Worm (Caenorhabditis elegans) whole organism, L1 larva: ENCODE results near the gene T24H10.4.

Source experiments
- C04F5.9 ChIP-seq: sonication (generic microtip); optimal IDR thresholded peaks from 2 replicates; lab custom pipeline; 2016; ENCODE audit warnings: missing genetic modification characterization, missing compliant biosample characterization
- C16A3.4 ChIP-seq: fragments of 150-350 bp; optimal IDR thresholded peaks from 2 replicates; lab custom pipeline; 2014; ENCODE audit warnings: missing biosample characterization, missing genetic modification characterization
- Y116A8C.19 ChIP-seq: sonication (generic microtip); optimal IDR thresholded peaks from 2 replicates; lab custom pipeline; 2016; ENCODE audit warnings: missing compliant biosample characterization, missing genetic modification characterization, borderline replicate concordance
- aly-2 ChIP-seq: fragments of 150-350 bp; optimal IDR thresholded peaks from 2 replicates; lab custom pipeline; 2014; ENCODE audit warnings: missing biosample characterization, missing genetic modification characterization
- ama-1 ChIP-seq: fragments of 150-350 bp; optimal IDR thresholded peaks from 2 replicates; lab custom pipeline; 2014
- blmp-1 ChIP-seq: fragments of 150-350 bp; optimal IDR thresholded peaks from 2 replicates; lab custom pipeline; 2014; ENCODE audit warnings: missing biosample characterization, missing genetic modification characterization
- ceh-82 ChIP-seq, 3 experiments: fragments of 150-350 bp in 1 of 3; sonication (generic microtip) in 2 of 3; optimal IDR thresholded peaks; 2 replicates each; lab custom pipeline; 2014 to 2017; ENCODE audit warnings: missing biosample characterization in 3 of 3, missing genetic modification characterization in 3 of 3
- ces-1 ChIP-seq: fragments of 150-350 bp; optimal IDR thresholded peaks from 2 replicates; lab custom pipeline; 2014; ENCODE audit warnings: missing biosample characterization, missing genetic modification reagents, missing genetic modification characterization
- dpl-1 ChIP-seq, 3 experiments: fragments of 150-350 bp in 2 of 3; sonication (generic microtip) in 1 of 3; optimal IDR thresholded peaks; 2 replicates each; lab custom pipeline; 2014 to 2017; ENCODE audit warnings: missing biosample characterization in 3 of 3, missing genetic modification characterization in 3 of 3, missing genetic modification reagents in 3 of 3
- egl-13 ChIP-seq: sonication (generic microtip); optimal IDR thresholded peaks from 2 replicates; lab custom pipeline; 2016; ENCODE audit warnings: missing genotype, missing genetic modification reagents, missing genetic modification characterization, missing compliant biosample characterization
- egl-27 ChIP-seq, 2 experiments: fragments of 150-350 bp in 1 of 2; sonication (generic microtip); optimal IDR thresholded peaks; 3 replicates each; lab custom pipeline; 2017 to 2018; ENCODE audit warnings: missing biosample characterization in 2 of 2, missing genetic modification characterization in 2 of 2, missing genetic modification reagents in 2 of 2
- elt-3 ChIP-seq, 6 experiments: fragments of 150-350 bp in 1 of 6; sonication (generic microtip); optimal IDR thresholded peaks; 2 replicates each; lab custom pipeline; 2017 to 2018; ENCODE audit warnings: missing biosample characterization in 6 of 6, missing genetic modification characterization in 6 of 6, inconsistent platforms in 1 of 6
- ets-5 ChIP-seq: fragments of 200-800 bp; sonication (Bioruptor generic); IDR thresholded peaks from 2 replicates; pipeline ENCODE4 v1.3.6; 2022; ENCODE audit warnings: missing genetic modification characterization, missing compliant biosample characterization
- fkh-10 ChIP-seq: sonication (generic microtip); optimal IDR thresholded peaks from 2 replicates; lab custom pipeline; 2017; ENCODE audit warnings: missing biosample characterization, missing genetic modification reagents, missing genetic modification characterization
- fkh-8 ChIP-seq: sonication (generic microtip); optimal IDR thresholded peaks from 2 replicates; lab custom pipeline; 2016; ENCODE audit warnings: mild to moderate bottlenecking, missing genetic modification characterization, missing compliant biosample characterization
- grh-1 ChIP-seq: fragments of 200-800 bp; sonication (Bioruptor generic); IDR thresholded peaks from 2 replicates; pipeline ENCODE4 v1.3.6; 2022; ENCODE audit warnings: missing genetic modification reagents, missing genetic modification characterization, missing compliant biosample characterization
- hlh-4 ChIP-seq: sonication (generic microtip); optimal IDR thresholded peaks from 2 replicates; lab custom pipeline; 2016; ENCODE audit warnings: mild to moderate bottlenecking, missing genetic modification characterization, missing compliant biosample characterization
- lin-14 ChIP-seq: fragments of 200-800 bp; sonication (Bioruptor generic); optimal IDR thresholded peaks from 2 replicates; lab custom pipeline; 2018; ENCODE audit warnings: mild to moderate bottlenecking, missing genetic modification characterization, moderate library complexity, missing compliant biosample characterization
- lin-15B ChIP-seq: fragments of 150-350 bp; sonication (generic microtip); optimal IDR thresholded peaks from 3 replicates; lab custom pipeline; 2014; ENCODE audit warnings: missing biosample characterization, missing genetic modification characterization
- lin-35 ChIP-seq, 2 experiments: fragments of 150-350 bp; optimal IDR thresholded peaks; 2 replicates each; lab custom pipeline; 2014; ENCODE audit warnings: missing biosample characterization in 2 of 2, missing genetic modification characterization in 2 of 2, missing genetic modification reagents in 2 of 2
- lin-39 ChIP-seq: fragments of 150-350 bp; optimal IDR thresholded peaks from 2 replicates; lab custom pipeline; 2014; ENCODE audit warnings: missing biosample characterization, missing genetic modification reagents, missing genetic modification characterization
- lir-3 ChIP-seq: sonication (generic microtip); optimal IDR thresholded peaks from 2 replicates; lab custom pipeline; 2016; ENCODE audit warnings: mild to moderate bottlenecking, missing genetic modification characterization, moderate library complexity, missing compliant biosample characterization; ENCODE audit not compliant: poor library complexity
- lsy-2 ChIP-seq, 2 experiments: fragments of 150-350 bp; optimal IDR thresholded peaks; 2 replicates each; lab custom pipeline; 2014; ENCODE audit warnings: missing biosample characterization in 2 of 2, missing genetic modification characterization in 2 of 2
- mdl-1 ChIP-seq, 2 experiments: fragments of 150-350 bp; optimal IDR thresholded peaks; 2 replicates each; lab custom pipeline; 2014 to 2017; ENCODE audit warnings: missing biosample characterization in 2 of 2, missing genetic modification characterization in 2 of 2, inconsistent platforms in 1 of 2
- mef-2 ChIP-seq: fragments of 150-350 bp; optimal IDR thresholded peaks from 2 replicates; lab custom pipeline; 2014; ENCODE audit warnings: missing biosample characterization, missing genetic modification characterization
- mep-1 ChIP-seq: fragments of 150-350 bp; optimal IDR thresholded peaks from 2 replicates; lab custom pipeline; 2014; ENCODE audit warnings: missing biosample characterization, missing genetic modification characterization
- nhr-12 ChIP-seq: sonication (generic microtip); optimal IDR thresholded peaks from 2 replicates; lab custom pipeline; 2017; ENCODE audit warnings: missing biosample characterization, missing genetic modification characterization
- nhr-20 ChIP-seq: sonication (generic microtip); optimal IDR thresholded peaks from 2 replicates; lab custom pipeline; 2016; ENCODE audit warnings: mild to moderate bottlenecking, missing genetic modification characterization, missing compliant biosample characterization
- nhr-28 ChIP-seq: fragments of 150-350 bp; optimal IDR thresholded peaks from 2 replicates; lab custom pipeline; 2014; ENCODE audit warnings: missing biosample characterization, missing genetic modification characterization
- nhr-76 ChIP-seq: sonication (generic microtip); optimal IDR thresholded peaks from 2 replicates; lab custom pipeline; 2017; ENCODE audit warnings: missing biosample characterization, missing genetic modification characterization
- nhr-85 ChIP-seq: sonication (generic microtip); peaks from one replicate; lab custom pipeline; 2016; ENCODE audit warnings: missing genetic modification characterization, inconsistent platforms, missing compliant biosample characterization
- pax-3 ChIP-seq: fragments of 200-800 bp; sonication (Bioruptor generic); optimal IDR thresholded peaks from 2 replicates; lab custom pipeline; 2018; ENCODE audit warnings: mild to moderate bottlenecking, missing genetic modification characterization, moderate library complexity, missing compliant biosample characterization
- pqm-1 ChIP-seq: sonication (generic microtip); optimal IDR thresholded peaks from 3 replicates; lab custom pipeline; 2017; ENCODE audit warnings: missing biosample characterization, missing genetic modification characterization
- snpc-4 ChIP-seq: fragments of 150-350 bp; optimal IDR thresholded peaks from 2 replicates; lab custom pipeline; 2014; ENCODE audit warnings: missing biosample characterization, missing genetic modification characterization
- snu-23 ChIP-seq: sonication (generic microtip); optimal IDR thresholded peaks from 2 replicates; lab custom pipeline; 2016; ENCODE audit warnings: missing genetic modification characterization, missing compliant biosample characterization
- sox-4 ChIP-seq: sonication (generic microtip); optimal IDR thresholded peaks from 2 replicates; lab custom pipeline; 2016; ENCODE audit warnings: missing genetic modification characterization, missing compliant biosample characterization
- swsn-7 ChIP-seq: sonication (generic microtip); optimal IDR thresholded peaks from 2 replicates; lab custom pipeline; 2016; ENCODE audit warnings: missing genetic modification characterization, missing compliant biosample characterization
- tbx-2 ChIP-seq: sonication (generic microtip); optimal IDR thresholded peaks from 2 replicates; lab custom pipeline; 2016; ENCODE audit warnings: missing genetic modification characterization, missing compliant biosample characterization
- unc-30 ChIP-seq: sonication (generic microtip); optimal IDR thresholded peaks from 2 replicates; lab custom pipeline; 2017; ENCODE audit warnings: missing biosample characterization, missing genetic modification characterization
- vab-15 ChIP-seq: sonication (generic microtip); optimal IDR thresholded peaks from 2 replicates; lab custom pipeline; 2017; ENCODE audit warnings: missing genotype, mild to moderate bottlenecking, missing genetic modification characterization, missing compliant biosample characterization
- xbp-1 ChIP-seq: sonication (generic microtip); optimal IDR thresholded peaks from 2 replicates; lab custom pipeline; 2016; ENCODE audit warnings: missing genetic modification characterization, missing compliant biosample characterization
- zag-1 ChIP-seq: fragments of 150-350 bp; optimal IDR thresholded peaks from 2 replicates; lab custom pipeline; 2014; ENCODE audit warnings: missing biosample characterization, missing genetic modification characterization
- zip-4 ChIP-seq: fragments of 200-800 bp; sonication (Bioruptor generic); optimal IDR thresholded peaks from 2 replicates; lab custom pipeline; 2018; ENCODE audit warnings: mild to moderate bottlenecking, missing genetic modification characterization, moderate library complexity, missing compliant biosample characterization
- ztf-4 ChIP-seq: fragments of 150-350 bp; optimal IDR thresholded peaks from 2 replicates; lab custom pipeline; 2014; ENCODE audit warnings: missing biosample characterization, missing genetic modification characterization

T24H10.4 gene

ce11 chrII:9145961-9146360, 36.6 kb downstream of the T24H10.4 start, which contains the start of gene W07A12.4:
Gene W07A12.4, plus strand, starts transcription at chrII:9146261.
- TF ChIP-seq nhr-85 (tag; lab: Kevin White, UChicago) (peak; percentile 48), hlh-4 (tag; lab: Kevin White, UChicago) (peak; percentile 44), C16A3.4 (tag; lab: Kevin White, UChicago) (no peak)

- no peak for TF ChIP-seq lin-39
- TF ChIP-seq egl-27 (tag; optimal IDR thresholded peaks at IDR 0.05; lab: Kevin White, UChicago) = no peak
- TF ChIP-seq nhr-20 (tag; lab: Kevin White, UChicago) = no peak
- no peak for TF ChIP-seq swsn-7 (tag; lab: Kevin White, UChicago)
- TF ChIP-seq pax-3 (tag; lab: Kevin White, UChicago) = no peak
- no peak for TF ChIP-seq egl-13 (tag; lab: Kevin White, UChicago)
- TF ChIP-seq snpc-4 (tag; lab: Kevin White, UChicago) = no peak
- TF ChIP-seq blmp-1 (tag; lab: Kevin White, UChicago) = peak; percentile 77
- peak in 1 of 6 experiments; percentile 64 for TF ChIP-seq elt-3 (tag; optimal IDR thresholded peaks at IDR 0.05; lab: Kevin White, UChicago)
- no peak for TF ChIP-seq dpl-1 (GFP tag; optimal IDR thresholded peaks at IDR 0.05; lab: Kevin White, UChicago)
- no peak for TF ChIP-seq ceh-82 (tag; optimal IDR thresholded peaks at IDR 0.05; lab: Kevin White, UChicago)
- TF ChIP-seq lin-14 = peak; percentile 19
- no peak for TF ChIP-seq aly-2 (tag; lab: Kevin White, UChicago)
Observed at ce11 chrII:9148079-9148478, 38.7 kb downstream of the T24H10.4 start.

ce11 chrII:9152231-9152630, 42.9 kb downstream of the T24H10.4 start, which contains the start of gene col-78:
Gene col-78, plus strand, starts transcription at chrII:9152531.
- no peak for TF ChIP-seq nhr-28
- no peak for TF ChIP-seq ces-1 (GFP tag; lab: Kevin White, UChicago)
- no peak for TF ChIP-seq C16A3.4 (tag; lab: Kevin White, UChicago)
- no peak for TF ChIP-seq lin-35 (GFP tag; optimal IDR thresholded peaks at IDR 0.05; lab: Kevin White, UChicago)
- no peak for TF ChIP-seq mef-2 (tag; lab: Kevin White, UChicago)
- no peak for TF ChIP-seq pqm-1 (tag; lab: Kevin White, UChicago)
- no peak for TF ChIP-seq Y116A8C.19 (tag; lab: Kevin White, UChicago)

- TF ChIP-seq C04F5.9 (tag; lab: Kevin White, UChicago) (no peak), snu-23 (GFP tag; lab: Kevin White, UChicago) (no peak), xbp-1 (no peak), ces-1 (GFP tag; lab: Kevin White, UChicago) (no peak), fkh-10 (GFP tag; lab: Kevin White, UChicago) (no peak), ztf-4 (no peak), snpc-4 (tag; lab: Kevin White, UChicago) (no peak), lin-14 (no peak), nhr-76 (no peak), mep-1 (tag; lab: Kevin White, UChicago) (no peak), lsy-2 (tag; optimal IDR thresholded peaks at IDR 0.05; lab: Kevin White, UChicago) (no peak), vab-15 (no peak), sox-4 (tag; lab: Kevin White, UChicago) (no peak), hlh-4 (tag; lab: Kevin White, UChicago) (no peak), lir-3 (no peak), pax-3 (tag; lab: Kevin White, UChicago) (no peak), grh-1 (GFP tag; lab: Robert Waterston, UW) (no peak), nhr-85 (tag; lab: Kevin White, UChicago) (no peak), dpl-1 (GFP tag; optimal IDR thresholded peaks at IDR 0.05; lab: Kevin White, UChicago) (no peak)
Observed at ce11 chrII:9154339-9154738, 45.0 kb downstream of the T24H10.4 start.

ce11 chrII:9156277-9156676, 46.9 kb downstream of the T24H10.4 start:
- TF ChIP-seq blmp-1 (tag; lab: Kevin White, UChicago) = peak; percentile 27
- no peak for TF ChIP-seq zip-4 (GFP tag; lab: Kevin White, UChicago)
- TF ChIP-seq Y116A8C.19 (tag; lab: Kevin White, UChicago) = no peak
- no peak for TF ChIP-seq pax-3 (tag; lab: Kevin White, UChicago)
- TF ChIP-seq nhr-12 = no peak
- TF ChIP-seq fkh-8 = no peak
- no peak for TF ChIP-seq aly-2 (tag; lab: Kevin White, UChicago)
- TF ChIP-seq ets-5 (GFP tag; lab: Robert Waterston, UW) = no peak
- TF ChIP-seq lsy-2 (tag; optimal IDR thresholded peaks at IDR 0.05; lab: Kevin White, UChicago) = no peak
- TF ChIP-seq egl-13 (tag; lab: Kevin White, UChicago) = no peak
- TF ChIP-seq nhr-20 (tag; lab: Kevin White, UChicago) = peak; percentile 65
- TF ChIP-seq ama-1 (lab: Kevin White, UChicago) = no peak
- TF ChIP-seq tbx-2 (tag; lab: Kevin White, UChicago) = no peak
- no peak for TF ChIP-seq unc-30 (tag; lab: Kevin White, UChicago)
- TF ChIP-seq fkh-10 (GFP tag; lab: Kevin White, UChicago) = no peak
- no peak for TF ChIP-seq ceh-82 (tag; optimal IDR thresholded peaks at IDR 0.05; lab: Kevin White, UChicago)
- TF ChIP-seq egl-27 (tag; optimal IDR thresholded peaks at IDR 0.05; lab: Kevin White, UChicago) = no peak
- no peak for TF ChIP-seq lin-15B (tag; lab: Kevin White, UChicago)
- TF ChIP-seq elt-3 (tag; optimal IDR thresholded peaks at IDR 0.05; lab: Kevin White, UChicago) = peak in 1 of 6 experiments; percentile 47
- TF ChIP-seq mdl-1 (tag; optimal IDR thresholded peaks at IDR 0.05; lab: Kevin White, UChicago) = no peak
- no peak for TF ChIP-seq zag-1 (tag; lab: Kevin White, UChicago)
